Worm (Caenorhabditis elegans) whole organism, L3 larva: ENCODE measurements around the gene C07H4.1.

ENCODE experiments used
- ZK546.5 ChIP-seq: sonication (generic microtip); optimal IDR thresholded peaks from 2 replicates; lab custom pipeline; 2017; ENCODE audit warnings: missing biosample characterization, missing genetic modification characterization
- ama-1 ChIP-seq: fragments of 150-350 bp; optimal IDR thresholded peaks from 2 replicates; lab custom pipeline; 2018
- ceh-28 ChIP-seq: fragments of 150-350 bp; optimal IDR thresholded peaks from 2 replicates; lab custom pipeline; 2014; ENCODE audit warnings: missing biosample characterization, missing genetic modification reagents, missing genetic modification characterization
- ceh-9 ChIP-seq: sonication (generic microtip); optimal IDR thresholded peaks from 2 replicates; lab custom pipeline; 2018; ENCODE audit warnings: missing biosample characterization, missing genetic modification characterization
- daf-12 ChIP-seq: fragments of 150-350 bp; optimal IDR thresholded peaks from 2 replicates; lab custom pipeline; 2014; ENCODE audit warnings: missing biosample characterization, missing genetic modification reagents, missing genetic modification characterization
- egl-5 ChIP-seq: fragments of 150-350 bp; optimal IDR thresholded peaks from 2 replicates; lab custom pipeline; 2017; ENCODE audit warnings: missing biosample characterization, missing genetic modification reagents, missing genetic modification characterization, inconsistent platforms
- elt-1 ChIP-seq: fragments of 150-350 bp; optimal IDR thresholded peaks from 2 replicates; lab custom pipeline; 2014; ENCODE audit warnings: missing biosample characterization, missing genetic modification characterization
- elt-2 ChIP-seq: sonication (generic microtip); optimal IDR thresholded peaks from 2 replicates; lab custom pipeline; 2016; ENCODE audit warnings: missing genetic modification reagents, mild to moderate bottlenecking, missing genetic modification characterization, missing compliant biosample characterization
- elt-3 ChIP-seq, 3 experiments: fragments of 150-350 bp in 1 of 3; sonication (generic microtip) in 2 of 3; optimal IDR thresholded peaks; 2 replicates in 2 of 3; 4 replicates in 1 of 3; lab custom pipeline; 2014 to 2017; ENCODE audit warnings: missing biosample characterization in 3 of 3, missing genetic modification characterization in 3 of 3
- fkh-10 ChIP-seq: sonication (generic microtip); optimal IDR thresholded peaks from 2 replicates; lab custom pipeline; 2017; ENCODE audit warnings: missing biosample characterization, missing genetic modification reagents, missing genetic modification characterization
- fos-1 ChIP-seq: fragments of 150-350 bp; optimal IDR thresholded peaks from 2 replicates; lab custom pipeline; 2014; ENCODE audit warnings: missing biosample characterization, missing genetic modification characterization
- lin-15B ChIP-seq: fragments of 150-350 bp; optimal IDR thresholded peaks from 2 replicates; lab custom pipeline; 2014; ENCODE audit warnings: missing biosample characterization, missing genetic modification characterization
- lin-39 ChIP-seq: fragments of 150-350 bp; optimal IDR thresholded peaks from 2 replicates; lab custom pipeline; 2018; ENCODE audit warnings: missing biosample characterization, missing genetic modification reagents, missing genetic modification characterization
- nhr-11 ChIP-seq: fragments of 150-350 bp; optimal IDR thresholded peaks from 2 replicates; lab custom pipeline; 2014; ENCODE audit warnings: missing biosample characterization, missing genetic modification characterization
- nhr-12 ChIP-seq: fragments of 150-350 bp; optimal IDR thresholded peaks from 2 replicates; lab custom pipeline; 2014; ENCODE audit warnings: missing biosample characterization, missing genetic modification characterization
- nhr-237 ChIP-seq: fragments of 150-350 bp; optimal IDR thresholded peaks from 2 replicates; lab custom pipeline; 2014; ENCODE audit warnings: missing biosample characterization, missing genetic modification characterization
- nhr-43 ChIP-seq: sonication (generic microtip); optimal IDR thresholded peaks from 2 replicates; lab custom pipeline; 2016; ENCODE audit warnings: mild to moderate bottlenecking, missing genetic modification characterization, missing compliant biosample characterization; ENCODE audit not compliant: poor library complexity, severe bottlenecking
- nhr-76 ChIP-seq: fragments of 150-350 bp; sonication (generic microtip); optimal IDR thresholded peaks from 5 replicates; lab custom pipeline; 2014; ENCODE audit warnings: missing biosample characterization, missing genetic modification characterization
- pqm-1 ChIP-seq: fragments of 150-350 bp; optimal IDR thresholded peaks from 2 replicates; lab custom pipeline; 2017; ENCODE audit warnings: missing biosample characterization, missing genetic modification characterization, inconsistent platforms
- skn-1 ChIP-seq: fragments of 150-350 bp; optimal IDR thresholded peaks from 2 replicates; lab custom pipeline; 2014; ENCODE audit warnings: missing biosample characterization, missing genetic modification characterization
- snpc-4 ChIP-seq: fragments of 150-350 bp; optimal IDR thresholded peaks from 2 replicates; lab custom pipeline; 2014; ENCODE audit warnings: missing biosample characterization, missing genetic modification characterization
- unc-39 ChIP-seq: sonication (generic microtip); optimal IDR thresholded peaks from 4 replicates; lab custom pipeline; 2017; ENCODE audit warnings: missing biosample characterization, missing genetic modification characterization
- unc-62 ChIP-seq: fragments of 150-350 bp; sonication (generic microtip); optimal IDR thresholded peaks from 4 replicates; lab custom pipeline; 2014; ENCODE audit warnings: missing biosample characterization, missing genetic modification reagents, missing genetic modification characterization
- ztf-4 ChIP-seq: fragments of 150-350 bp; optimal IDR thresholded peaks from 2 replicates; lab custom pipeline; 2014; ENCODE audit warnings: missing biosample characterization, missing genetic modification characterization

Gene C07H4.1

DNA sequence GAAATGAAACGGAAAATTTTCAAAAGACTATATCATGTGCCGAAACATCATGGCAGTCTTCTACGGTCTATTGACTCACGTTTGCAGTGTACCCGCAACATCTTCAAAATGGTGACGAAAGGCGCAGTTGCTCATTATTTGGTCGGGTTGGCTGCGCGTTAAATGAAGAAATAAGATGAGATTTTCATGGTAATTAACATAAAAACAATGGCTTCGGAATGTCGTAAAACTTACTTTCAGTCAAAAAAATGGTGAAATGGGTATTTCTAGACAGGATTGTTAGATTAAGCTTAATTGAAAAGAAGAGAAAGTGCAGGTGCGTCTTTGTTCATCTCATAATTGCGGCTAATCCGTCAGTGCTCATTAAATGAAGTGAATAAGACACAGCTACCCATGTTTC lies 39.9 kb downstream of the C07H4.1 start, which contains the start of gene T24B8.7:
Gene T24B8.7 (minus strand): TSS at position 101 of the 400 bp plus-strand sequence.
- TF ChIP-seq snpc-4 (tag; lab: Kevin White, UChicago) (no peak), nhr-76 (tag; lab: Kevin White, UChicago) (no peak), unc-62 (no peak), skn-1 (tag; lab: Kevin White, UChicago) (no peak), elt-3 (tag; optimal IDR thresholded peaks at IDR 0.05; lab: Kevin White, UChicago) (no peak), ceh-9 (tag; lab: Kevin White, UChicago) (no peak), daf-12 (tag; lab: Kevin White, UChicago) (no peak), nhr-12 (no peak), fkh-10 (GFP tag; lab: Kevin White, UChicago) (no peak), nhr-237 (tag; lab: Kevin White, UChicago) (no peak), pqm-1 (tag; lab: Kevin White, UChicago) (no peak), unc-39 (tag; lab: Kevin White, UChicago) (no peak), ztf-4 (tag; lab: Kevin White, UChicago) (no peak), fos-1 (tag; lab: Kevin White, UChicago) (no peak), ama-1 (no peak)
- TF ChIP-seq, all 47 proteins: peak for 0

DNA sequence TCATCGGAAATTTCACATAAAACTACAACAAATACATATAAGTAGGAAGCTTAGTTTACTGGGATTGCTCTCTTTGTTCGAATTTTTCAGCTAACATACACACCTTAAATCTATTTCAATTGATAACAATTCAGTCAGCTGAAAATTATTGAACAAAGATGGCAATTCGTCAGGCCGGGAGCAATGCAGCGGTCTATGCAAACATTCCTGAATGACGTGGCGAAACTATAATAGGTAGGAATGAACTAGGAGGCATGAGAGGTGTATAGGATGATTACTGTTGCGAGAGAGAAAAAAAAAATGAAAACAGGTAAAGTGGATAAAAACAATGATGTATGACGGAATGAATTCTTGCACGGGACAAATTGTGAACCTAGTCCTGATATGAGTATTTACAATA lies 51.4 kb downstream of the C07H4.1 start:
- peak; percentile 62 for TF ChIP-seq pqm-1 (tag; lab: Kevin White, UChicago)
- peak; percentile 34 for TF ChIP-seq elt-2 (tag; lab: Kevin White, UChicago)
- no peak for TF ChIP-seq ZK546.5 (tag; lab: Kevin White, UChicago)

DNA sequence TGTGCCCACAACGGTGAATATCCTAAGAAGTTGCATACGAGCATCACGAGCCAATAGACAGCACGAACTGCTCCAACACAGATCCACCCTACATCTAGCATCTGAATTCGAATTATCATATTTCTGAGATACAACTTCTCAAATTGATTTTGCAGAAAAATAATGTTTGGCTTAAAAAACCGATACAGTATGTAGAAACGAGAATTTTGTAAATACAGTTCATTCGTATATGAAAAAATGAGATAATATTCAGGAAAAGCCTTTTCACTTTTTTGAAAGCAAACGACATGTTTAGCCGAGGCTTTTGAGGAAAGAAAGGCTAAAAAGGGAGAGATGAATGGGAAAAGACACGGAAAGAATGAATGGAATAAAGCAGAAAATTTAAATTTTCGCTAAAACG lies 52.2 kb downstream of the C07H4.1 start, which contains the start of gene F37B12.3:
Gene F37B12.3 (minus strand): TSS at position 101 of the 400 bp plus-strand sequence.
- TF ChIP-seq nhr-11 (tag; lab: Kevin White, UChicago): no peak
- TF ChIP-seq elt-1 (tag; lab: Kevin White, UChicago): no peak
- TF ChIP-seq nhr-43: no peak
- no peak for TF ChIP-seq skn-1 (tag; lab: Kevin White, UChicago)
- no peak for TF ChIP-seq unc-62
- no peak for TF ChIP-seq ztf-4 (tag; lab: Kevin White, UChicago)
- no peak for TF ChIP-seq fkh-10 (GFP tag; lab: Kevin White, UChicago)
- no peak for TF ChIP-seq ceh-28 (tag; lab: Kevin White, UChicago)
- TF ChIP-seq daf-12 (tag; lab: Kevin White, UChicago): no peak
- no peak for TF ChIP-seq egl-5 (tag; lab: Kevin White, UChicago)
- no peak for TF ChIP-seq lin-15B (tag; lab: Kevin White, UChicago)
- TF ChIP-seq lin-39 (tag; lab: Kevin White, UChicago): no peak
